Fruit fly (Drosophila melanogaster): Measurements from ENCODE around the gene CG1971.
A peak's percentile ranks its signal among the peaks of the same experiment; 100 is the strongest.

dm6 chr3R:31777482-31778165, 27.6 kb upstream of the CG1971 start:
- TF ChIP-seq ovo (GFP tag; optimal IDR thresholded peaks at IDR 0.05), result no peak
- no peak for TF ChIP-seq CG11617 (GFP tag; optimal IDR thresholded peaks at IDR 0.05)
- TF ChIP-seq Mnt (GFP tag; optimal IDR thresholded peaks at IDR 0.05), result peak; percentile 53
- peak; percentile 8 for TF ChIP-seq kay (GFP tag; ENCODE audit: borderline replicate concordance)
- no peak for TF ChIP-seq CG1620 (GFP tag; optimal IDR thresholded peaks at IDR 0.05)
- TF ChIP-seq Hr96 (GFP tag; optimal IDR thresholded peaks at IDR 0.05), result no peak
- no peak for TF ChIP-seq CG33017 (tag; optimal IDR thresholded peaks at IDR 0.05)
- TF ChIP-seq cnc (optimal IDR thresholded peaks at IDR 0.05), result no peak
- TF ChIP-seq pad (GFP tag; optimal IDR thresholded peaks at IDR 0.05), result no peak

All from whole organism, adult.